Worm (Caenorhabditis elegans): ENCODE measurements around the gene nspg-3.

DNA sequence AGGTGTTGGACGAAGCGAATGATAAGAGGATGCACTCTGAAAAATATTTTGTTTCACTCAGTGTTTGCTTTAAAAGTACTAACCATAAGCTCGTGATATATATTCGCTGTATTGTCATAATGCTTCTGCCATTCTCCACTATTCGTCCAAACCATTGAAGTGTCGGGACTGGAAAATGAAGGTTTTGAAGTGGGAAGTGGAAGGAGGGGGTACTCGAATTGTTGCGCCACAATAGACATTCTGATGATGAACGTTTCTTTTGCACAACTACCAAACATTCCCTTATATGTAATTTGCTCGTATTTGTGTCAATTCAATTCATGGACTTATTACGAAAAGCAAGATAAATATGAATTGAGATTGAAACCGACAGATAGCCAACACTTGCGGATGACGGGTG lies 23.7 kb downstream of the nspg-3 start:
- TF ChIP-seq ctbp-1 (GFP tag; IDR thresholded peaks at IDR 0.05) (no peak), cey-2 (tag; optimal IDR thresholded peaks at IDR 0.05; ENCODE audit: borderline replicate concordance, insufficient read depth) (no peak), unc-39 (tag; optimal IDR thresholded peaks at IDR 0.05) (no peak), unc-62 (GFP tag; optimal IDR thresholded peaks at IDR 0.05 in 1 of 2) (peak in 1 of 2 experiments; percentile 81), unc-62 (tag; optimal IDR thresholded peaks at IDR 0.05) (no peak), lsy-2 (tag; optimal IDR thresholded peaks at IDR 0.05) (no peak), nhr-237 (tag; optimal IDR thresholded peaks at IDR 0.05) (no peak), ama-1 (optimal IDR thresholded peaks at IDR 0.05) (no peak)
